Worm (Caenorhabditis elegans): ENCODE measurements around the gene dmsr-15.

The dmsr-15 gene

ce11 chrV:6780676-6781075 lies 48.0 kb downstream of the dmsr-15 start:
- no peak for TF ChIP-seq dmd-4 (tag; optimal IDR thresholded peaks at IDR 0.05; ENCODE audit: borderline replicate concordance)
- no peak for TF ChIP-seq sox-2 (GFP tag; IDR thresholded peaks at IDR 0.05)
- TF ChIP-seq ceh-18 (tag; optimal IDR thresholded peaks at IDR 0.05), result no peak
- no peak for TF ChIP-seq elt-2 (tag; optimal IDR thresholded peaks at IDR 0.05)
- no peak for TF ChIP-seq K09A11.1 (tag; optimal IDR thresholded peaks at IDR 0.05; ENCODE audit: insufficient read depth)
- TF ChIP-seq hlh-13 (GFP tag; optimal IDR thresholded peaks at IDR 0.05), result no peak
- TF ChIP-seq lim-6 (tag; optimal IDR thresholded peaks at IDR 0.05), result no peak
- TF ChIP-seq ets-4 (tag; optimal IDR thresholded peaks at IDR 0.05), result no peak
- no peak for TF ChIP-seq ceh-45 (GFP tag; IDR thresholded peaks at IDR 0.05)
- no peak for TF ChIP-seq fkh-10 (GFP tag; optimal IDR thresholded peaks at IDR 0.05)
- no peak for TF ChIP-seq ceh-9 (tag; optimal IDR thresholded peaks at IDR 0.05)
- no peak for TF ChIP-seq K02D7.2 (tag; optimal IDR thresholded peaks at IDR 0.05)
- TF ChIP-seq hlh-8 (tag; optimal IDR thresholded peaks at IDR 0.05), result no peak
- no peak for TF ChIP-seq C08G9.2 (tag; optimal IDR thresholded peaks at IDR 0.05)
- no peak for TF ChIP-seq gmeb-2 (tag; optimal IDR thresholded peaks at IDR 0.05)
- TF ChIP-seq sox-4 (tag; optimal IDR thresholded peaks at IDR 0.05), result no peak
- no peak for TF ChIP-seq ceh-24 (tag; optimal IDR thresholded peaks at IDR 0.05)

- TF ChIP-seq ceh-2 (tag; optimal IDR thresholded peaks at IDR 0.05), result no peak
- no peak for TF ChIP-seq dve-1 (tag; optimal IDR thresholded peaks at IDR 0.05)
- no peak for TF ChIP-seq ref-2 (tag; optimal IDR thresholded peaks at IDR 0.05)
- TF ChIP-seq unc-42 (tag; optimal IDR thresholded peaks at IDR 0.05), result no peak
- TF ChIP-seq rnt-1 (tag; optimal IDR thresholded peaks at IDR 0.05), result no peak
- TF ChIP-seq fkh-10 (GFP tag; optimal IDR thresholded peaks at IDR 0.05), result no peak
- no peak for TF ChIP-seq pag-3 (tag; optimal IDR thresholded peaks at IDR 0.05; ENCODE audit: borderline replicate concordance)
- TF ChIP-seq sox-2 (GFP tag; IDR thresholded peaks at IDR 0.05), result no peak
Observed at ce11 chrV:6780166-6780565, 48.5 kb downstream of the dmsr-15 start, which contains the start of gene ZC404.15. ZC404.15 (plus strand) TSS chrV:6780466.

- TF ChIP-seq hlh-13 (GFP tag; optimal IDR thresholded peaks at IDR 0.05) (no peak), ceh-31 (tag; optimal IDR thresholded peaks at IDR 0.05) (no peak), ceh-45 (GFP tag; IDR thresholded peaks at IDR 0.05) (no peak), sox-4 (tag; optimal IDR thresholded peaks at IDR 0.05) (no peak), sox-2 (GFP tag; IDR thresholded peaks at IDR 0.05) (no peak), rnt-1 (tag; optimal IDR thresholded peaks at IDR 0.05) (no peak), sdc-2 (tag; optimal IDR thresholded peaks at IDR 0.05) (no peak), nhr-11 (tag; optimal IDR thresholded peaks at IDR 0.05) (no peak), mec-3 (tag; optimal IDR thresholded peaks at IDR 0.05; ENCODE audit: borderline replicate concordance) (no peak), zip-5 (tag; optimal IDR thresholded peaks at IDR 0.05) (no peak), hlh-15 (tag; optimal IDR thresholded peaks at IDR 0.05) (no peak), fkh-10 (GFP tag; optimal IDR thresholded peaks at IDR 0.05) (no peak), ceh-2 (tag; optimal IDR thresholded peaks at IDR 0.05) (no peak), K09A11.1 (tag; optimal IDR thresholded peaks at IDR 0.05; ENCODE audit: insufficient read depth) (no peak), dve-1 (tag; optimal IDR thresholded peaks at IDR 0.05) (no peak), gmeb-2 (tag; optimal IDR thresholded peaks at IDR 0.05) (no peak)
Observed at ce11 chrV:6778457-6778856, 50.2 kb downstream of the dmsr-15 start.

Data from whole organism, late embryonic.